Fruit fly (Drosophila melanogaster) whole organism, wandering third instar larva: Measurements from ENCODE around the gene CG14327.

Source experiments
- CG9705 ChIP-seq: fragments of 200-800 bp; sonication (Bioruptor generic); optimal IDR thresholded peaks from 2 replicates; lab custom pipeline; 2018; ENCODE audit warnings: missing biosample characterization, mild to moderate bottlenecking, missing genetic modification characterization
- Hr78 ChIP-seq: fragments of >200 bp; optimal IDR thresholded peaks from 2 replicates; lab custom pipeline; 2017; ENCODE audit warnings: missing biosample characterization, missing genetic modification characterization
- dsf ChIP-seq: sonication (Bioruptor generic); optimal IDR thresholded peaks from 2 replicates; lab custom pipeline; 2016; ENCODE audit warnings: missing biosample characterization, missing genetic modification characterization, borderline replicate concordance

CG14327 gene

dm6 chr3R:17656923-17657322 lies 43.4 kb downstream of the CG14327 start:
- no peak for TF ChIP-seq CG9705 (GFP tag; lab: Kevin White, UChicago)
- TF ChIP-seq Hr78 (GFP tag; lab: Kevin White, UChicago) = no peak
- TF ChIP-seq dsf (GFP tag; lab: Kevin White, UChicago) = no peak
- TF ChIP-seq, all 38 proteins: peak for 0
